Fruit fly (Drosophila melanogaster) whole organism, embryonic: ENCODE results near the gene Hsp110.

Experiments used
- Atf-2 ChIP-seq: fragments of 200-800 bp; sonication (Bioruptor generic); optimal IDR thresholded peaks from 2 replicates; lab custom pipeline; 2016; ENCODE audit warnings: missing biosample characterization, missing genetic modification characterization
- B-H1 ChIP-seq: fragments of 200-800 bp; sonication (Bioruptor generic); IDR thresholded peaks from 3 replicates; pipeline ENCODE4 v1.3.6; 2022; ENCODE audit warnings: missing biosample characterization, missing genetic modification characterization
- Bdp1 ChIP-seq: fragments of 200-800 bp; sonication (Bioruptor generic); optimal IDR thresholded peaks from 3 replicates; lab custom pipeline; 2016; ENCODE audit warnings: missing biosample characterization, missing genetic modification characterization
- C15 ChIP-seq: fragments of 200-800 bp; sonication (Bioruptor generic); IDR thresholded peaks from 3 replicates; pipeline ENCODE4 v1.3.6; 2022; ENCODE audit warnings: missing biosample characterization, missing genetic modification characterization
- CG10543 ChIP-seq: fragments of 200-800 bp; sonication (Bioruptor generic); optimal IDR thresholded peaks from 3 replicates; lab custom pipeline; 2017; ENCODE audit warnings: missing biosample characterization, mild to moderate bottlenecking, missing genetic modification characterization, moderate library complexity
- CG14667 ChIP-seq: fragments of 200-800 bp; sonication (Bioruptor generic); IDR thresholded peaks from 2 replicates; pipeline ENCODE4 v1.3.6; 2022; ENCODE audit warnings: missing biosample characterization, missing genetic modification characterization
- CG15514 ChIP-seq: fragments of 200-800 bp; sonication (Bioruptor generic); optimal IDR thresholded peaks from 3 replicates; lab custom pipeline; 2017; ENCODE audit warnings: missing biosample characterization, missing genetic modification characterization, mild to moderate bottlenecking, moderate library complexity, missing genetic modification reagents
- CG15696 ChIP-seq: fragments of 200-800 bp; sonication (Bioruptor generic); optimal IDR thresholded peaks from 2 replicates; lab custom pipeline; 2019; ENCODE audit warnings: missing biosample characterization, mild to moderate bottlenecking, missing genetic modification characterization, moderate library complexity
- CG1602 ChIP-seq: fragments of 200-800 bp; sonication (Bioruptor generic); optimal IDR thresholded peaks from 3 replicates; lab custom pipeline; 2016; ENCODE audit warnings: missing biosample characterization, missing genetic modification characterization
- CG16813 ChIP-seq: fragments of 200-800 bp; sonication (Bioruptor generic); IDR thresholded peaks from 3 replicates; pipeline ENCODE4 v1.3.6; 2022; ENCODE audit warnings: missing biosample characterization, missing genetic modification characterization; ENCODE audit not compliant: partially characterized antibody
- CG17328 ChIP-seq: fragments of 200-800 bp; sonication (Bioruptor generic); IDR thresholded peaks from 2 replicates; pipeline ENCODE4 v1.3.6; 2022; ENCODE audit warnings: missing biosample characterization, missing genetic modification characterization
- CG1792 ChIP-seq: fragments of 200-800 bp; sonication (Bioruptor generic); optimal IDR thresholded peaks from 2 replicates; lab custom pipeline; 2016; ENCODE audit warnings: missing biosample characterization, missing genetic modification characterization
- CG3065 ChIP-seq: fragments of 200-800 bp; sonication (Bioruptor generic); optimal IDR thresholded peaks from 2 replicates; lab custom pipeline; 2016; ENCODE audit warnings: missing biosample characterization, missing genetic modification characterization
- CG34376 ChIP-seq: fragments of 200-800 bp; sonication (Bioruptor generic); optimal IDR thresholded peaks from 2 replicates; lab custom pipeline; 2018; ENCODE audit warnings: missing biosample characterization, mild to moderate bottlenecking, missing genetic modification characterization
- CG34422 ChIP-seq: fragments of 200-800 bp; sonication (Bioruptor generic); IDR thresholded peaks from 3 replicates; pipeline ENCODE4 v1.3.6; 2022; ENCODE audit warnings: missing biosample characterization, missing genetic modification characterization
- CG43689 ChIP-seq: fragments of 200-800 bp; sonication (Bioruptor generic); IDR thresholded peaks from 2 replicates; pipeline ENCODE4 v1.3.6; 2022; ENCODE audit warnings: missing biosample characterization, missing genetic modification characterization
- CG7745 ChIP-seq: fragments of 200-800 bp; sonication (Bioruptor generic); optimal IDR thresholded peaks from 2 replicates; lab custom pipeline; 2018; ENCODE audit warnings: missing biosample characterization, mild to moderate bottlenecking, missing genetic modification characterization, moderate library complexity
- CG8765 ChIP-seq: fragments of 200-800 bp; sonication (Bioruptor generic); IDR thresholded peaks from 2 replicates; pipeline ENCODE4 v1.3.6; 2022; ENCODE audit warnings: missing biosample characterization, missing genetic modification characterization
- CG9817 ChIP-seq: fragments of 200-800 bp; sonication (Bioruptor generic); optimal IDR thresholded peaks from 2 replicates; lab custom pipeline; 2018; ENCODE audit warnings: missing biosample characterization, mild to moderate bottlenecking, missing genetic modification characterization, moderate library complexity
- CG9876 ChIP-seq: fragments of 200-800 bp; sonication (Bioruptor generic); optimal IDR thresholded peaks from 2 replicates; lab custom pipeline; 2016; ENCODE audit warnings: missing biosample characterization, missing genetic modification characterization
- Chrac-16 ChIP-seq: fragments of 200-800 bp; sonication (Bioruptor generic); optimal IDR thresholded peaks from 3 replicates; lab custom pipeline; 2016; ENCODE audit warnings: missing biosample characterization, missing genetic modification characterization
- ERR ChIP-seq: fragments of 200-800 bp; sonication (Bioruptor generic); optimal IDR thresholded peaks from 2 replicates; lab custom pipeline; 2016; ENCODE audit warnings: missing biosample characterization, missing genetic modification characterization
- Ets97D ChIP-seq: fragments of 200-800 bp; sonication (Bioruptor generic); optimal IDR thresholded peaks from 3 replicates; lab custom pipeline; 2016; ENCODE audit warnings: missing biosample characterization, missing genetic modification characterization
- Lim3 ChIP-seq: fragments of 200-800 bp; sonication (Bioruptor generic); IDR thresholded peaks from 2 replicates; pipeline ENCODE4 v1.3.6; 2022; ENCODE audit warnings: missing biosample characterization, missing genetic modification characterization
- Neu2 ChIP-seq: fragments of 200-800 bp; sonication (Bioruptor generic); optimal IDR thresholded peaks from 3 replicates; lab custom pipeline; 2016; ENCODE audit warnings: missing biosample characterization, missing genetic modification characterization, borderline replicate concordance
- Pdp1 ChIP-seq, 2 experiments: fragments of 200-800 bp; sonication (Bioruptor generic); optimal IDR thresholded peaks; 3 replicates each; lab custom pipeline; 2016; ENCODE audit warnings: missing biosample characterization in 2 of 2, missing genetic modification characterization in 2 of 2, mild to moderate bottlenecking in 1 of 2, moderate library complexity in 1 of 2
- Ptx1 ChIP-seq: fragments of 200-800 bp; sonication (Bioruptor generic); IDR thresholded peaks from 2 replicates; pipeline ENCODE4 v1.3.6; 2022; ENCODE audit warnings: missing biosample characterization, missing genetic modification characterization
- Rfx ChIP-seq: fragments of 200-800 bp; sonication (Bioruptor generic); IDR thresholded peaks from 2 replicates; pipeline ENCODE4 v1.3.6; 2022; ENCODE audit warnings: missing biosample characterization, missing genetic modification characterization
- Xrp1 ChIP-seq: fragments of 200-800 bp; sonication (Bioruptor generic); IDR thresholded peaks from 2 replicates; pipeline ENCODE4 v1.3.6; 2022; ENCODE audit warnings: missing biosample characterization, missing genetic modification characterization
- ab ChIP-seq: fragments of 200-800 bp; sonication (Bioruptor generic); optimal IDR thresholded peaks from 2 replicates; lab custom pipeline; 2016; ENCODE audit warnings: missing biosample characterization, missing genetic modification characterization
- br ChIP-seq: fragments of >200 bp; optimal IDR thresholded peaks from 2 replicates; lab custom pipeline; 2017
- btn ChIP-seq: fragments of 200-800 bp; sonication (Bioruptor generic); optimal IDR thresholded peaks from 2 replicates; lab custom pipeline; 2016; ENCODE audit warnings: missing biosample characterization, missing genetic modification characterization
- chif ChIP-seq, 2 experiments: fragments of 200-800 bp; sonication (Bioruptor generic); optimal IDR thresholded peaks; 3 replicates each; lab custom pipeline; 2016; ENCODE audit warnings: missing biosample characterization in 2 of 2, missing genetic modification characterization in 2 of 2
- crp ChIP-seq, 2 experiments: fragments of 200-800 bp; sonication (Bioruptor generic); optimal IDR thresholded peaks; 2 replicates in 1 of 2; 3 replicates in 1 of 2; lab custom pipeline; 2017; ENCODE audit warnings: missing biosample characterization in 2 of 2, missing genetic modification characterization in 2 of 2, mild to moderate bottlenecking in 1 of 2, moderate library complexity in 1 of 2
- danr ChIP-seq: fragments of 200-800 bp; sonication (Bioruptor generic); IDR thresholded peaks from 2 replicates; pipeline ENCODE4 v1.3.6; 2022; ENCODE audit warnings: missing biosample characterization, missing genetic modification characterization
- dm ChIP-seq: fragments of 200-800 bp; sonication (Bioruptor generic); optimal IDR thresholded peaks from 3 replicates; lab custom pipeline; 2016; ENCODE audit warnings: missing biosample characterization, missing genetic modification characterization
- ems ChIP-seq: fragments of 200-800 bp; sonication (Bioruptor generic); optimal IDR thresholded peaks from 3 replicates; lab custom pipeline; 2016; ENCODE audit warnings: missing biosample characterization, missing genetic modification characterization
- en ChIP-seq: fragments of 200-800 bp; sonication (Bioruptor generic); optimal IDR thresholded peaks from 2 replicates; lab custom pipeline; 2016; ENCODE audit warnings: missing biosample characterization, missing genetic modification characterization
- esg ChIP-seq: fragments of 200-800 bp; sonication (Bioruptor generic); conservative IDR thresholded peaks from 2 replicates; pipeline ENCODE4 v1.3.6; 2022; ENCODE audit warnings: missing biosample characterization, missing genetic modification characterization
- fd64A ChIP-seq: fragments of 200-800 bp; sonication (Bioruptor generic); optimal IDR thresholded peaks from 3 replicates; lab custom pipeline; 2018; ENCODE audit warnings: missing biosample characterization, mild to moderate bottlenecking, missing genetic modification characterization
- ham ChIP-seq: fragments of 200-800 bp; sonication (Bioruptor generic); IDR thresholded peaks from 2 replicates; pipeline ENCODE4 v1.3.6; 2022; ENCODE audit warnings: missing biosample characterization, missing genetic modification characterization
- jing ChIP-seq: fragments of 200-800 bp; sonication (Bioruptor generic); optimal IDR thresholded peaks from 2 replicates; lab custom pipeline; 2018; ENCODE audit warnings: missing biosample characterization, mild to moderate bottlenecking, missing genetic modification characterization
- kni ChIP-seq: fragments of 200-800 bp; sonication (Bioruptor generic); optimal IDR thresholded peaks from 3 replicates; lab custom pipeline; 2017; ENCODE audit warnings: mild to moderate bottlenecking, missing biosample characterization, missing genetic modification reagents, missing genetic modification characterization
- lola ChIP-seq, 3 experiments: fragments of >200 bp in 2 of 3; fragments of 200-800 bp in 1 of 3; sonication (Bioruptor generic) in 1 of 3; optimal IDR thresholded peaks; 2 replicates each; lab custom pipeline; 2017 to 2019; ENCODE audit warnings: missing biosample characterization in 3 of 3, missing genetic modification characterization in 3 of 3, mild to moderate bottlenecking in 1 of 3, moderate library complexity in 1 of 3
- nerfin-2 ChIP-seq: fragments of 200-800 bp; sonication (Bioruptor generic); IDR thresholded peaks from 2 replicates; pipeline ENCODE4 v1.3.6; 2022; ENCODE audit warnings: missing biosample characterization, missing genetic modification characterization; ENCODE audit not compliant: partially characterized antibody
- p53 ChIP-seq: fragments of 200-800 bp; sonication (Bioruptor generic); optimal IDR thresholded peaks from 2 replicates; lab custom pipeline; 2016; ENCODE audit warnings: missing biosample characterization, missing genetic modification characterization
- pnt ChIP-seq: fragments of 200-800 bp; sonication (Bioruptor generic); optimal IDR thresholded peaks from 3 replicates; lab custom pipeline; 2016; ENCODE audit warnings: missing biosample characterization, missing genetic modification characterization
- rib ChIP-seq: fragments of 200-800 bp; sonication (Bioruptor generic); IDR thresholded peaks from 2 replicates; pipeline ENCODE4 v1.3.6; 2022; ENCODE audit warnings: missing biosample characterization, missing genetic modification characterization
- ro ChIP-seq: fragments of 200-800 bp; sonication (Bioruptor generic); IDR thresholded peaks from 2 replicates; pipeline ENCODE4 v1.3.6; 2022; ENCODE audit warnings: missing biosample characterization, missing genetic modification characterization
- schlank ChIP-seq: fragments of 200-800 bp; sonication (Bioruptor generic); optimal IDR thresholded peaks from 2 replicates; lab custom pipeline; 2018; ENCODE audit warnings: missing biosample characterization, mild to moderate bottlenecking, missing genetic modification characterization
- sens-2 ChIP-seq: fragments of 200-800 bp; sonication (Bioruptor generic); IDR thresholded peaks from 2 replicates; pipeline ENCODE4 v1.3.6; 2022; ENCODE audit warnings: missing biosample characterization, missing genetic modification characterization
- shn ChIP-seq: fragments of 200-800 bp; sonication (Bioruptor generic); optimal IDR thresholded peaks from 3 replicates; lab custom pipeline; 2016; ENCODE audit warnings: missing biosample characterization, missing genetic modification characterization

Hsp110 gene

DNA sequence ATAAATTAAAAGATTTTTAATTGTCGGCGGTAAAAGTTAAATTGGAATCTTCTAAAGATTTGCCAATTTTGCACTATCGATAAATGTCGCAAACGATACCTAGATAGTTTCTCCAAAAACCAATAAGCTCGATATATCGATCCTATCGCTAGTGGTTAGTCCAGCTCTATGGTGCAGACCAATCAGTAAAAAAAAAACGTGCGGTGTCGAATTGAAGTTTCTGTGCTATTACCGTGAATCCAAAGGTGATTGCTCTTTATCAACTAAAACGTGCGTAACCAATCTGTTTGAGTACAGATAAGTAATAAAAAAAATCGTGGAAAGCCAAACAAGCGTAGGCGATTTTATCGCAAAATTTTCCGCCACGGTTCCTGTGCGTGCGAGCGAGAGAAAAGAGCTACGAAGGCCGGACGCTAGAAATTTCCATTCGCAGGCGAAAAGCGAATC, at the start of gene Hsp110 (continued):
- TF ChIP-seq lola (GFP tag; optimal IDR thresholded peaks at IDR 0.05; lab: Kevin White, UChicago) (no peak), CG10543 (GFP tag; lab: Kevin White, UChicago) (peak; percentile 29), sens-2 (GFP tag; lab: Robert Waterston, UW) (no peak), Lim3 (GFP tag; lab: Robert Waterston, UW) (no peak), CG8765 (GFP tag; lab: Robert Waterston, UW) (no peak), CG15696 (tag; lab: Kevin White, UChicago) (no peak), CG15514 (GFP tag; lab: Kevin White, UChicago) (peak; percentile 76), fd64A (GFP tag; lab: Kevin White, UChicago) (no peak), CG34422 (GFP tag; lab: Robert Waterston, UW) (peak; percentile 83; the same call in 1 of the 3 replicates), CG16813 (GFP tag; lab: Robert Waterston, UW) (peak; percentile 99), CG17328 (peak; percentile 25; the same call in 1 of the 2 replicates), Rfx (GFP tag; lab: Robert Waterston, UW) (peak; percentile 55), kni (GFP tag; lab: Kevin White, UChicago) (no peak), Bdp1 (GFP tag; lab: Kevin White, UChicago) (no peak), CG1792 (GFP tag; lab: Kevin White, UChicago) (peak; percentile 25), CG9817 (tag; lab: Kevin White, UChicago) (no peak), rib (GFP tag; lab: Robert Waterston, UW) (peak; percentile 81), nerfin-2 (GFP tag; lab: Robert Waterston, UW) (peak; percentile 98), ham (GFP tag; lab: Robert Waterston, UW) (no peak), CG1602 (GFP tag; lab: Kevin White, UChicago) (no peak), B-H1 (no peak), pnt (GFP tag; lab: Kevin White, UChicago) (no peak), ro (GFP tag; lab: Robert Waterston, UW) (no peak), jing (GFP tag; lab: Kevin White, UChicago) (no peak), dm (GFP tag; lab: Kevin White, UChicago) (peak; percentile 83), C15 (GFP tag; lab: Robert Waterston, UW) (no peak), Atf-2 (GFP tag; lab: Kevin White, UChicago) (no peak), crp (GFP tag; optimal IDR thresholded peaks at IDR 0.05; lab: Kevin White, UChicago) (no peak), Ets97D (peak; percentile 62), Pdp1 (GFP tag; optimal IDR thresholded peaks at IDR 0.05; lab: Kevin White, UChicago) (peak in 1 of 2 experiments; percentile 42), ERR (GFP tag; lab: Kevin White, UChicago) (no peak), CG7745 (tag; lab: Kevin White, UChicago) (no peak), CG34376 (GFP tag; lab: Kevin White, UChicago) (peak; percentile 72), CG3065 (GFP tag; lab: Kevin White, UChicago) (no peak), Neu2 (GFP tag; lab: Kevin White, UChicago) (no peak), ems (GFP tag; lab: Kevin White, UChicago) (no peak), Chrac-16 (GFP tag; lab: Kevin White, UChicago) (no peak), en (GFP tag; lab: Kevin White, UChicago) (no peak), esg (GFP tag; lab: Robert Waterston, UW) (no peak), CG43689 (GFP tag; lab: Robert Waterston, UW) (no peak), btn (GFP tag; lab: Kevin White, UChicago) (no peak), shn (no peak), Ptx1 (no peak), danr (GFP tag; lab: Robert Waterston, UW) (no peak), CG9876 (GFP tag; lab: Kevin White, UChicago) (no peak), CG14667 (GFP tag; lab: Robert Waterston, UW) (no peak), br (no peak), schlank (tag; lab: Kevin White, UChicago) (no peak), Xrp1 (GFP tag; lab: Robert Waterston, UW) (peak; percentile 24; the same call in 1 of the 2 replicates), ab (no peak), p53 (no peak), chif (GFP tag; optimal IDR thresholded peaks at IDR 0.05; lab: Kevin White, UChicago) (no peak)
